Fruit fly (Drosophila melanogaster) whole organism, adult: Measurements from ENCODE around the gene Ku80.

ENCODE experiments used
- CG11617 ChIP-seq: fragments of 200-800 bp; sonication (Bioruptor generic); optimal IDR thresholded peaks from 2 replicates; lab custom pipeline; 2017; ENCODE audit warnings: mild to moderate bottlenecking, missing biosample characterization, missing genetic modification reagents, missing genetic modification characterization
- CG12768 ChIP-seq: fragments of 200-800 bp; sonication (Bioruptor generic); optimal IDR thresholded peaks from 2 replicates; lab custom pipeline; 2017; ENCODE audit warnings: missing biosample characterization, missing genetic modification characterization, mild to moderate bottlenecking, moderate library complexity, missing genetic modification reagents
- CG14711 ChIP-seq: fragments of 200-800 bp; sonication (Bioruptor generic); optimal IDR thresholded peaks from 2 replicates; lab custom pipeline; 2018; ENCODE audit warnings: missing biosample characterization, mild to moderate bottlenecking, missing genetic modification characterization, moderate library complexity
- CG1620 ChIP-seq: fragments of 200-800 bp; sonication (Bioruptor generic); optimal IDR thresholded peaks from 2 replicates; lab custom pipeline; 2016; ENCODE audit warnings: missing biosample characterization, missing genetic modification characterization
- CG33017 ChIP-seq: fragments of 200-800 bp; sonication (Bioruptor generic); optimal IDR thresholded peaks from 2 replicates; lab custom pipeline; 2018; ENCODE audit warnings: missing biosample characterization, mild to moderate bottlenecking, missing genetic modification characterization, moderate library complexity
- CG5204 ChIP-seq: fragments of 200-800 bp; sonication (Bioruptor generic); optimal IDR thresholded peaks from 2 replicates; lab custom pipeline; 2016; ENCODE audit warnings: missing biosample characterization, missing genetic modification characterization
- CG7101 ChIP-seq: fragments of 200-800 bp; sonication (Bioruptor generic); optimal IDR thresholded peaks from 2 replicates; lab custom pipeline; 2018; ENCODE audit warnings: missing biosample characterization, mild to moderate bottlenecking, missing genetic modification characterization, moderate library complexity
- Clk ChIP-seq: fragments of 200-800 bp; sonication (Bioruptor generic); optimal IDR thresholded peaks from 2 replicates; lab custom pipeline; 2017; ENCODE audit warnings: missing biosample characterization, missing genetic modification characterization
- Crg-1 ChIP-seq: fragments of 200-800 bp; sonication (Bioruptor generic); optimal IDR thresholded peaks from 2 replicates; lab custom pipeline; 2016; ENCODE audit warnings: missing biosample characterization, missing genetic modification characterization
- Hr96 ChIP-seq: fragments of 200-800 bp; sonication (Bioruptor generic); optimal IDR thresholded peaks from 2 replicates; lab custom pipeline; 2016; ENCODE audit warnings: missing biosample characterization, missing genetic modification characterization
- Mnt ChIP-seq: fragments of 200-800 bp; sonication (Bioruptor generic); optimal IDR thresholded peaks from 2 replicates; lab custom pipeline; 2016; ENCODE audit warnings: missing biosample characterization, mild to moderate bottlenecking, missing genetic modification characterization
- bab1 ChIP-seq: fragments of 200-800 bp; sonication (Bioruptor generic); optimal IDR thresholded peaks from 3 replicates; lab custom pipeline; 2019; ENCODE audit warnings: missing biosample characterization, mild to moderate bottlenecking, missing genetic modification characterization, moderate library complexity
- cic ChIP-seq: fragments of 200-800 bp; sonication (Bioruptor generic); optimal IDR thresholded peaks from 2 replicates; lab custom pipeline; 2017; ENCODE audit warnings: missing biosample characterization, mild to moderate bottlenecking, missing genetic modification characterization, moderate library complexity
- cnc ChIP-seq, 2 experiments: fragments of >200 bp; optimal IDR thresholded peaks; 2 replicates each; lab custom pipeline; 2017
- kay ChIP-seq: fragments of 200-800 bp; sonication (Bioruptor generic); peaks from one replicate; lab custom pipeline; 2016; ENCODE audit warnings: missing biosample characterization, missing genetic modification characterization, borderline replicate concordance
- ovo ChIP-seq: fragments of 200-800 bp; sonication (Bioruptor generic); optimal IDR thresholded peaks from 2 replicates; lab custom pipeline; 2016; ENCODE audit warnings: missing biosample characterization, missing genetic modification characterization
- pad ChIP-seq: fragments of 200-800 bp; sonication (Bioruptor generic); optimal IDR thresholded peaks from 3 replicates; lab custom pipeline; 2017; ENCODE audit warnings: missing biosample characterization, missing genetic modification characterization, mild to moderate bottlenecking, moderate library complexity, missing genetic modification reagents
- tj ChIP-seq: fragments of 200-800 bp; sonication (Bioruptor generic); optimal IDR thresholded peaks from 3 replicates; lab custom pipeline; 2017; ENCODE audit warnings: missing biosample characterization, mild to moderate bottlenecking, missing genetic modification characterization, moderate library complexity
- toe ChIP-seq: fragments of 200-800 bp; sonication (Bioruptor generic); optimal IDR thresholded peaks from 2 replicates; lab custom pipeline; 2016; ENCODE audit warnings: missing biosample characterization, missing genetic modification characterization

Gene Ku80

dm6 chr2L:15740918-15741317 is 30.0 kb downstream of the Ku80 start:
- TF ChIP-seq CG11617 = no peak
- no peak for TF ChIP-seq Mnt (GFP tag; lab: Kevin White, UChicago)
- TF ChIP-seq pad (GFP tag; lab: Kevin White, UChicago) = no peak
- TF ChIP-seq kay (GFP tag; lab: Kevin White, UChicago) = no peak
- no peak for TF ChIP-seq cic
- no peak for TF ChIP-seq Hr96
- no peak for TF ChIP-seq Crg-1 (GFP tag; lab: Kevin White, UChicago)
- TF ChIP-seq tj (GFP tag; lab: Kevin White, UChicago) = no peak
- no peak for TF ChIP-seq ovo
- no peak for TF ChIP-seq Clk (GFP tag; lab: Kevin White, UChicago)
- TF ChIP-seq CG7101 = no peak
- TF ChIP-seq CG12768 (GFP tag; lab: Kevin White, UChicago) = no peak
- no peak for TF ChIP-seq CG5204 (GFP tag; lab: Kevin White, UChicago)
- no peak for TF ChIP-seq cnc (optimal IDR thresholded peaks at IDR 0.05; lab: Kevin White, UChicago)
- TF ChIP-seq bab1 (GFP tag; lab: Kevin White, UChicago) = no peak
- TF ChIP-seq toe (GFP tag; lab: Kevin White, UChicago) = no peak
- no peak for TF ChIP-seq CG1620 (GFP tag; lab: Kevin White, UChicago)

dm6 chr2L:15735918-15736317 is 35.0 kb downstream of the Ku80 start:
- TF ChIP-seq CG7101 (no peak), kay (GFP tag; lab: Kevin White, UChicago) (no peak), Hr96 (no peak), CG33017 (no peak), Crg-1 (GFP tag; lab: Kevin White, UChicago) (no peak), pad (GFP tag; lab: Kevin White, UChicago) (no peak)

- no peak for TF ChIP-seq kay (GFP tag; lab: Kevin White, UChicago)
- no peak for TF ChIP-seq CG14711 (tag; lab: Kevin White, UChicago)
- TF ChIP-seq toe (GFP tag; lab: Kevin White, UChicago) = no peak
- no peak for TF ChIP-seq Clk (GFP tag; lab: Kevin White, UChicago)
- no peak for TF ChIP-seq pad (GFP tag; lab: Kevin White, UChicago)
- TF ChIP-seq CG1620 (GFP tag; lab: Kevin White, UChicago) = no peak
- no peak for TF ChIP-seq cnc (optimal IDR thresholded peaks at IDR 0.05; lab: Kevin White, UChicago)
- no peak for TF ChIP-seq ovo
- no peak for TF ChIP-seq CG33017
- TF ChIP-seq CG5204 (GFP tag; lab: Kevin White, UChicago) = no peak
- no peak for TF ChIP-seq bab1 (GFP tag; lab: Kevin White, UChicago)
- TF ChIP-seq CG7101 = no peak
- no peak for TF ChIP-seq CG12768 (GFP tag; lab: Kevin White, UChicago)
- TF ChIP-seq Crg-1 (GFP tag; lab: Kevin White, UChicago) = no peak
- no peak for TF ChIP-seq Mnt (GFP tag; lab: Kevin White, UChicago)
Measured at dm6 chr2L:15731687-15732086, 39.3 kb downstream of the Ku80 start.
